Worm (Caenorhabditis elegans) whole organism, young adult: ENCODE data around the gene cyp-33D1.
A peak's percentile ranks its signal among the peaks of the same experiment; 100 is the strongest.

Experiments used
- B0019.2 ChIP-seq: fragments of 200-800 bp; sonication (Bioruptor generic); conservative IDR thresholded peaks from 2 replicates; pipeline ENCODE4 v1.3.6; 2022; ENCODE audit warnings: missing genetic modification reagents, missing genetic modification characterization, missing compliant biosample characterization
- B0035.1 ChIP-seq: sonication (generic microtip); optimal IDR thresholded peaks from 2 replicates; lab custom pipeline; 2016; ENCODE audit warnings: missing genetic modification characterization, mild to moderate bottlenecking, missing compliant biosample characterization, missing genotype, missing genetic modification reagents
- B0261.1 ChIP-seq: sonication (generic microtip); optimal IDR thresholded peaks from 2 replicates; lab custom pipeline; 2016; ENCODE audit warnings: mild to moderate bottlenecking, missing genetic modification characterization, moderate library complexity, missing compliant biosample characterization
- F37B4.10 ChIP-seq: fragments of 200-800 bp; sonication (Bioruptor generic); IDR thresholded peaks from 2 replicates; pipeline ENCODE4 v1.3.6; 2022; ENCODE audit warnings: missing genetic modification characterization, missing compliant biosample characterization
- F52B5.7 ChIP-seq: sonication (generic microtip); optimal IDR thresholded peaks from 2 replicates; lab custom pipeline; 2016; ENCODE audit warnings: mild to moderate bottlenecking, missing genetic modification characterization, missing compliant biosample characterization
- F55B11.4 ChIP-seq: sonication (generic microtip); optimal IDR thresholded peaks from 2 replicates; lab custom pipeline; 2016; ENCODE audit warnings: missing compliant biosample characterization, missing genetic modification characterization, borderline replicate concordance; ENCODE audit not compliant: insufficient read depth
- F57A8.1 ChIP-seq: fragments of 200-800 bp; sonication (Bioruptor generic); optimal IDR thresholded peaks from 2 replicates; lab custom pipeline; 2018; ENCODE audit warnings: mild to moderate bottlenecking, missing genetic modification characterization, moderate library complexity, missing compliant biosample characterization
- F57C9.4 ChIP-seq: sonication (generic microtip); optimal IDR thresholded peaks from 2 replicates; lab custom pipeline; 2017; ENCODE audit warnings: mild to moderate bottlenecking, missing genetic modification characterization, missing compliant biosample characterization
- Y95B8A.8 ChIP-seq: fragments of 200-800 bp; sonication (Bioruptor generic); IDR thresholded peaks from 2 replicates; pipeline ENCODE4 v1.3.6; 2022; ENCODE audit warnings: missing genetic modification reagents, missing genetic modification characterization, missing compliant biosample characterization
- athp-1 ChIP-seq: sonication (generic microtip); optimal IDR thresholded peaks from 2 replicates; lab custom pipeline; 2017; ENCODE audit warnings: mild to moderate bottlenecking, missing genetic modification characterization, missing compliant biosample characterization
- attf-5 ChIP-seq: fragments of 200-800 bp; sonication (Bioruptor generic); optimal IDR thresholded peaks from 2 replicates; lab custom pipeline; 2018; ENCODE audit warnings: mild to moderate bottlenecking, missing genetic modification characterization, missing compliant biosample characterization
- cebp-1 ChIP-seq, 2 experiments: fragments of 200-800 bp in 1 of 2; sonication (Bioruptor generic) in 1 of 2; sonication (generic microtip) in 1 of 2; IDR thresholded peaks in 1 of 2; optimal IDR thresholded peaks in 1 of 2; 2 replicates each; pipeline versions ENCODE4 v1.3.6 to Lab custom; 2017 to 2022; ENCODE audit warnings: missing compliant biosample characterization in 2 of 2, missing genetic modification characterization in 2 of 2, mild to moderate bottlenecking in 1 of 2, missing genetic modification reagents in 1 of 2, moderate library complexity in 1 of 2
- ceh-79 ChIP-seq: sonication (generic microtip); optimal IDR thresholded peaks from 2 replicates; lab custom pipeline; 2017; ENCODE audit warnings: mild to moderate bottlenecking, missing genetic modification characterization, missing compliant biosample characterization
- egl-18 ChIP-seq: fragments of 200-800 bp; sonication (Bioruptor generic); IDR thresholded peaks from 2 replicates; pipeline ENCODE4 v1.3.6; 2022; ENCODE audit warnings: missing genetic modification reagents, missing genetic modification characterization, missing compliant biosample characterization
- egl-44 ChIP-seq: fragments of 200-800 bp; sonication (Bioruptor generic); IDR thresholded peaks from 2 replicates; pipeline ENCODE4 v1.3.6; 2022; ENCODE audit warnings: missing genetic modification reagents, missing genetic modification characterization, missing compliant biosample characterization
- gei-17 ChIP-seq: fragments of 200-800 bp; sonication (Bioruptor generic); optimal IDR thresholded peaks from 2 replicates; lab custom pipeline; 2018; ENCODE audit warnings: mild to moderate bottlenecking, missing genetic modification characterization, missing compliant biosample characterization
- hmg-1.2 ChIP-seq: fragments of 200-800 bp; sonication (Bioruptor generic); IDR thresholded peaks from 2 replicates; pipeline ENCODE4 v1.3.6; 2022; ENCODE audit warnings: missing genetic modification reagents, missing genetic modification characterization, missing compliant biosample characterization
- hrde-1 ChIP-seq: sonication (generic microtip); optimal IDR thresholded peaks from 2 replicates; lab custom pipeline; 2016; ENCODE audit warnings: missing genetic modification characterization, mild to moderate bottlenecking, missing compliant biosample characterization, moderate library complexity, missing genotype, missing genetic modification reagents, borderline replicate concordance
- let-607 ChIP-seq, 2 experiments: fragments of 200-800 bp in 1 of 2; sonication (Bioruptor generic) in 1 of 2; sonication (generic microtip) in 1 of 2; optimal IDR thresholded peaks; 2 replicates each; lab custom pipeline; 2016 to 2018; ENCODE audit warnings: mild to moderate bottlenecking in 2 of 2, missing compliant biosample characterization in 2 of 2, missing genetic modification characterization in 2 of 2, moderate library complexity in 2 of 2, missing genotype in 1 of 2
- madf-6 ChIP-seq: fragments of 200-800 bp; sonication (Bioruptor generic); IDR thresholded peaks from 2 replicates; pipeline ENCODE4 v1.3.6; 2022; ENCODE audit warnings: missing genetic modification reagents, missing genetic modification characterization, missing compliant biosample characterization
- madf-8 ChIP-seq: fragments of 200-800 bp; sonication (Bioruptor generic); conservative IDR thresholded peaks from 2 replicates; pipeline ENCODE4 v1.3.6; 2022; ENCODE audit warnings: missing genetic modification reagents, missing genetic modification characterization, missing compliant biosample characterization
- mcd-1 ChIP-seq: fragments of 200-800 bp; sonication (Bioruptor generic); IDR thresholded peaks from 2 replicates; pipeline ENCODE4 v1.3.6; 2022; ENCODE audit warnings: missing genetic modification reagents, missing genetic modification characterization, missing compliant biosample characterization
- mel-28 ChIP-seq: sonication (generic microtip); optimal IDR thresholded peaks from 2 replicates; lab custom pipeline; 2016; ENCODE audit warnings: borderline replicate concordance, mild to moderate bottlenecking, missing genetic modification characterization, missing compliant biosample characterization
- mxl-1 ChIP-seq: sonication (generic microtip); optimal IDR thresholded peaks from 2 replicates; lab custom pipeline; 2016; ENCODE audit warnings: missing genetic modification characterization, missing compliant biosample characterization
- nhr-120 ChIP-seq: fragments of 200-800 bp; sonication (Bioruptor generic); IDR thresholded peaks from 2 replicates; pipeline ENCODE4 v1.3.6; 2022; ENCODE audit warnings: missing genetic modification characterization, missing compliant biosample characterization
- nhr-80 ChIP-seq: sonication (generic microtip); optimal IDR thresholded peaks from 2 replicates; lab custom pipeline; 2016; ENCODE audit warnings: missing genetic modification characterization, missing compliant biosample characterization
- pbrm-1 ChIP-seq: fragments of 200-800 bp; sonication (Bioruptor generic); IDR thresholded peaks from 2 replicates; pipeline ENCODE4 v1.3.6; 2022; ENCODE audit warnings: missing genetic modification reagents, missing genetic modification characterization, missing compliant biosample characterization
- rec-8 ChIP-seq, 2 experiments: sonication (generic microtip); optimal IDR thresholded peaks; 2 replicates each; lab custom pipeline; 2016; ENCODE audit warnings: mild to moderate bottlenecking in 2 of 2, missing genetic modification characterization in 2 of 2, missing genetic modification reagents in 2 of 2, missing genotype in 2 of 2, missing biosample characterization in 1 of 2, missing compliant biosample characterization in 1 of 2, moderate library complexity in 1 of 2
- sea-2 ChIP-seq: fragments of 200-800 bp; sonication (Bioruptor generic); IDR thresholded peaks from 2 replicates; pipeline ENCODE4 v1.3.6; 2022; ENCODE audit warnings: missing genetic modification characterization, missing compliant biosample characterization
- ztf-22 ChIP-seq: fragments of 200-800 bp; sonication (Bioruptor generic); optimal IDR thresholded peaks from 2 replicates; lab custom pipeline; 2018; ENCODE audit warnings: mild to moderate bottlenecking, missing genetic modification characterization, moderate library complexity, missing compliant biosample characterization
- ztf-3 ChIP-seq: fragments of 200-800 bp; sonication (Bioruptor generic); optimal IDR thresholded peaks from 2 replicates; lab custom pipeline; 2018; ENCODE audit warnings: mild to moderate bottlenecking, missing genetic modification characterization, missing compliant biosample characterization

Gene cyp-33D1

DNA sequence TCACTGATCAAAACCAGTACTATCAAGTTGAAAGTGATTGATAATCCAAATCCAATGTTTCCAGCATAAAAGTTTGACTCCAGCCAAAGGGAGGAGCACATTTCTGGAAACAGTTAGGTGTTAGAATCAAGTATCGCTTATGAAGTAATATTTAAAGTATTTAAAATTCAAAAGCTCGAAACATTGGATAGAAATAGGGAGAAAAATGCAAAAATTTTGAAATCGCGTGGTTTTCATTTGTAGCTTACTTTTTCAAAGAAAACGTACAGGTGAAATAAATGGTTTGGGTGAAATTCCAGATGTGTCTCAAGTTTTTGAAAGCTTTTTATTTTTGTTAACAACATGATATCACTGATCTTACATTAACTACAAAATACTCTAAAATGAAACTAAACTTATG lies 6.6 kb downstream of the cyp-33D1 start, which contains the start of gene str-111:
Gene str-111, minus strand, starts transcription at position 101 of the 400 bp plus-strand sequence.
- TF ChIP-seq F55B11.4 (tag; lab: Kevin White, UChicago): no peak
- TF ChIP-seq, all 124 proteins: peak for 0

DNA sequence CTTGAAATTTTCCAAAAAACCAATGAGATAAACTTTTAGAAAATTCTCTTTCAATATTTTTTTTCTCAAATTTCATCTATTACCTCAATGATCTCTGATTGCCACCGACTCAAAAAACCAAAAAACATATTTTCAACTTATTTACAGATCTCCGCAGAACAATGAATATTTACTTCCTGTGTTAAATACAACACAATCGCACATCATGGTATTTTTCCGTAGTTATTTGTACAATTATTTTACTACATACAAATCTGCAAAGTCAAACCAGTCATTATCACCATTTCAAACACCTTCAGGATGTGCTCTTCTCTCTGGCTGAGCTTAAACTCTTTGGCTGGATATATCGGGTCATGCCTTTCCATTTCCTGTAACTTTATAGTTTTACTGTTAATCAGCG lies 9.7 kb downstream of the cyp-33D1 start, which contains the start of gene str-108:
Gene str-108, plus strand, starts transcription at position 301 of the 400 bp plus-strand sequence.
- TF ChIP-seq mxl-1 (tag; lab: Kevin White, UChicago) (no peak), Y95B8A.8 (GFP tag; lab: Robert Waterston, UW) (no peak), athp-1 (tag; lab: Kevin White, UChicago) (no peak), madf-6 (GFP tag; lab: Robert Waterston, UW) (no peak), pbrm-1 (GFP tag; lab: Robert Waterston, UW) (no peak), B0019.2 (no peak), egl-44 (GFP tag; lab: Robert Waterston, UW) (no peak), ztf-3 (GFP tag; lab: Kevin White, UChicago) (no peak), mcd-1 (no peak), F57C9.4 (tag; lab: Kevin White, UChicago) (no peak), F57A8.1 (GFP tag; lab: Kevin White, UChicago) (no peak)

DNA sequence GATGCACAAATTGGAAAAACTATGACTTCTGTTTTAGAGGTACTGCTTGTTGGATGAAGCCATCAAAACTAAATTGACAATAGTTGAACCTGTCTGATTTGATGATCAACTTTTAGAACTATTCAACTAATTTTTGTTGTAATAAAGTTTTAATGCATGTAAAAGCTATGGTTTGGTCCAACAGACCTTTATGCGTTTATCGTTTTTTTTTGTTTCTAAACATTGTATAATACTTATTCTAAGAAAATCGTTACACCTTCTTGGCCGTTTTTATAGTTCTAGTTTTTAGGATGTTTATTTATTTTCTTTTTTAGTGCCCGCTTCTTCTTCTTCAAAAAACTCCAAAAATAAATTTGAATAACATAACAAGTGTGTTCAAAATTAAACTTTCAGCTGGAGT lies 11.9 kb downstream of the cyp-33D1 start, which contains the start of gene F10A3.12:
Gene F10A3.12, plus strand, starts transcription at position 301 of the 400 bp plus-strand sequence.
- TF ChIP-seq ztf-22: no peak
- TF ChIP-seq rec-8 (tag; optimal IDR thresholded peaks at IDR 0.05; lab: Kevin White, UChicago): no peak
- TF ChIP-seq sea-2 (GFP tag; lab: Robert Waterston, UW): no peak
- no peak for TF ChIP-seq B0261.1
- TF ChIP-seq nhr-80: no peak
- no peak for TF ChIP-seq attf-5
- TF ChIP-seq madf-8 (GFP tag; lab: Robert Waterston, UW): no peak
- TF ChIP-seq B0035.1: no peak

DNA sequence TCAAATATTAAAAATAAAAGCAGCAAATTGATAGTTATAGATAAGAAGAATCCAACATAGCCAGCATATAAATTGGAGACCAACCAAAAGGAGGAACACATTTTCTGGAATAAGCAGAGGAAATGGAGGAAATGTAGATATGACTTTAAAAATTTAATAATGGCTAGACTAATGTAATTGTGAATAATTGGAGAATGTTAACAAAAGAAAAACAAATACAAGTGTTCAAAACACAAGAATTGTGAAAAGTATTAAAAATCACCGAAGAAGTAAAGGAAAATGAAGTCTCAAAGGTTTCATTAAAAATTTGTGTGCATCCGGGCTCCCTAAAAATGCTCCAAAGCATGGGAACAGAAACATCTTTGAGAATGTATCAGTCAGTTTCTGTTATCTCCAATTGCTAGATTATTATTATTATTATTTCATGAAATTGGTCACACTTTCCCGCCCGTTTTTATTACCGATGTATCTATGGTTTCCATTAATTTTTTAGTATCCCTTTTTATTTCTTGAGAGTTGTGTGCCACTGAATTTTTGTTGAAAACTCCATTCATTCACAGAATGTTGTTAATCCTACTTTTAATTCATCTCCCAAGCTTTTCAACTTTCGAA lies 13.4 kb downstream of the cyp-33D1 start, which contains the start of the genes str-109 and F10A3.11:
Gene str-109, minus strand, starts transcription at position 101 of the 612 bp plus-strand sequence.
Gene F10A3.11, plus strand, starts transcription at position 562 of the 612 bp plus-strand sequence.
- TF ChIP-seq B0019.2 (no peak), F52B5.7 (tag; lab: Kevin White, UChicago) (no peak), hrde-1 (tag; lab: Kevin White, UChicago) (no peak), nhr-120 (GFP tag; lab: Robert Waterston, UW) (no peak), ceh-79 (tag; lab: Kevin White, UChicago) (no peak)
- TF ChIP-seq, all 124 proteins: peak for 0

DNA sequence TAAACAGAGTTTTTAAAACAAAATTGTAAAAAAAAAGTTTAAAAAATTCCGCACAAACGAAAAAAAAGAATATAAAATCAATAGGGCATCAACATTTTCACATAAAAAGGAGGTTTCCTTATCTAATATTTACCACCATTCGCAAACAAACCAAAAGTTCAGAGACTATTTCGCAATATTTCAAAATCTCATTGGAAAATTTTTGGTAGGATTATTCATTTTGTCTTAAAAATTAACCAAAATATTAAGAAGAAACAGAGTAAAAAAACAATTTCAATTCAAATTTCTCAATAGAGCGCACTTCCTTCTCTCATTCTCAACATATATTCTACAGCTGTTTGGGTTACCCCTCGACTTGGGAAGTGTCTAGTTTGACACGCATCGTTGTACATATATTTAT lies 15.6 kb downstream of the cyp-33D1 start:
- TF ChIP-seq let-607 (tag; optimal IDR thresholded peaks at IDR 0.05; lab: Kevin White, UChicago) (no peak), gei-17 (GFP tag; lab: Kevin White, UChicago) (no peak), athp-1 (tag; lab: Kevin White, UChicago) (no peak), mel-28 (tag; lab: Kevin White, UChicago) (no peak), cebp-1 (GFP tag; IDR thresholded peaks at IDR 0.05; lab: Robert Waterston, UW) (peak; percentile 85), cebp-1 (tag; optimal IDR thresholded peaks at IDR 0.05; lab: Kevin White, UChicago) (peak; percentile 96), F37B4.10 (GFP tag; lab: Robert Waterston, UW) (no peak), hmg-1.2 (GFP tag; lab: Robert Waterston, UW) (no peak), egl-18 (GFP tag; lab: Robert Waterston, UW) (no peak)
